Fruit fly (Drosophila melanogaster) whole organism, prepupa: ENCODE results near the gene Antp.
A peak's percentile ranks its signal among the peaks of the same experiment; 100 is the strongest.

Experiments
- CG10631 ChIP-seq: fragments of 200-800 bp; sonication (Bioruptor generic); optimal IDR thresholded peaks from 2 replicates; lab custom pipeline; 2016; ENCODE audit warnings: missing biosample characterization, missing genetic modification characterization
- CG10669 ChIP-seq: fragments of 200-800 bp; sonication (Bioruptor generic); optimal IDR thresholded peaks from 3 replicates; lab custom pipeline; 2018; ENCODE audit warnings: missing biosample characterization, mild to moderate bottlenecking, missing genetic modification characterization, moderate library complexity
- CG11294 ChIP-seq: fragments of 200-800 bp; sonication (Bioruptor generic); IDR thresholded peaks from 2 replicates; pipeline ENCODE4 v1.3.6; 2022; ENCODE audit warnings: missing biosample characterization, missing genetic modification characterization
- CG11902 ChIP-seq: fragments of 200-800 bp; sonication (Bioruptor generic); optimal IDR thresholded peaks from 3 replicates; lab custom pipeline; 2016; ENCODE audit warnings: missing biosample characterization, missing genetic modification characterization
- CG15336 ChIP-seq: fragments of 200-800 bp; sonication (Bioruptor generic); IDR thresholded peaks from 2 replicates; pipeline ENCODE4 v1.3.6; 2022; ENCODE audit warnings: missing biosample characterization, missing genetic modification characterization
- CG1621 ChIP-seq: fragments of 200-800 bp; sonication (Bioruptor generic); optimal IDR thresholded peaks from 3 replicates; lab custom pipeline; 2018; ENCODE audit warnings: missing biosample characterization, mild to moderate bottlenecking, missing genetic modification characterization
- CG3032 ChIP-seq: fragments of 200-800 bp; optimal IDR thresholded peaks from 2 replicates; lab custom pipeline; 2019; ENCODE audit warnings: missing biosample characterization, mild to moderate bottlenecking, missing genetic modification characterization, moderate library complexity
- CG34406 ChIP-seq: fragments of 200-800 bp; sonication (Bioruptor generic); optimal IDR thresholded peaks from 3 replicates; lab custom pipeline; 2016; ENCODE audit warnings: missing biosample characterization, missing genetic modification characterization
- CG3919 ChIP-seq: fragments of 200-800 bp; sonication (Bioruptor generic); optimal IDR thresholded peaks from 3 replicates; lab custom pipeline; 2016; ENCODE audit warnings: missing biosample characterization, missing genetic modification characterization
- CG4318 ChIP-seq: fragments of 200-800 bp; sonication (Bioruptor generic); optimal IDR thresholded peaks from 3 replicates; lab custom pipeline; 2017; ENCODE audit warnings: missing biosample characterization, mild to moderate bottlenecking, missing genetic modification characterization
- CG6163 ChIP-seq: fragments of 200-800 bp; sonication (Bioruptor generic); IDR thresholded peaks from 3 replicates; pipeline ENCODE4 v1.3.6; 2022; ENCODE audit warnings: missing biosample characterization, missing genetic modification characterization
- CG6276 ChIP-seq: fragments of 200-800 bp; sonication (Bioruptor generic); optimal IDR thresholded peaks from 2 replicates; lab custom pipeline; 2017; ENCODE audit warnings: missing biosample characterization, mild to moderate bottlenecking, missing genetic modification characterization
- CG6854 ChIP-seq: fragments of 200-800 bp; sonication (Bioruptor generic); optimal IDR thresholded peaks from 2 replicates; lab custom pipeline; 2017; ENCODE audit warnings: missing biosample characterization, mild to moderate bottlenecking, missing genetic modification characterization
- CG8119 ChIP-seq: fragments of 200-800 bp; sonication (Bioruptor generic); IDR thresholded peaks from 3 replicates; pipeline ENCODE4 v1.3.6; 2022; ENCODE audit warnings: missing biosample characterization, missing genetic modification characterization
- CG8319 ChIP-seq: fragments of 200-800 bp; sonication (Bioruptor generic); optimal IDR thresholded peaks from 3 replicates; lab custom pipeline; 2016; ENCODE audit warnings: missing biosample characterization, missing genetic modification characterization
- CG9139 ChIP-seq: fragments of 200-800 bp; sonication (Bioruptor generic); optimal IDR thresholded peaks from 3 replicates; lab custom pipeline; 2017; ENCODE audit warnings: missing biosample characterization, mild to moderate bottlenecking, missing genetic modification characterization
- Eip75B ChIP-seq: fragments of 200-800 bp; sonication (Bioruptor generic); optimal IDR thresholded peaks from 3 replicates; lab custom pipeline; 2016; ENCODE audit warnings: missing biosample characterization, missing genetic modification characterization
- Ets96B ChIP-seq: fragments of 200-800 bp; optimal IDR thresholded peaks from 2 replicates; lab custom pipeline; 2019; ENCODE audit warnings: missing biosample characterization, mild to moderate bottlenecking, missing genetic modification characterization, moderate library complexity
- Hr38 ChIP-seq: sonication (Bioruptor generic); optimal IDR thresholded peaks from 2 replicates; lab custom pipeline; 2016; ENCODE audit warnings: missing biosample characterization, missing genetic modification characterization
- Hr39 ChIP-seq: fragments of 200-800 bp; sonication (Bioruptor generic); optimal IDR thresholded peaks from 2 replicates; lab custom pipeline; 2016; ENCODE audit warnings: missing biosample characterization, missing genetic modification characterization
- Hr4 ChIP-seq: fragments of 200-800 bp; sonication (Bioruptor generic); optimal IDR thresholded peaks from 3 replicates; lab custom pipeline; 2016; ENCODE audit warnings: missing biosample characterization, missing genetic modification characterization
- Met ChIP-seq: fragments of 200-800 bp; sonication (Bioruptor generic); optimal IDR thresholded peaks from 3 replicates; lab custom pipeline; 2016; ENCODE audit warnings: missing biosample characterization, missing genetic modification characterization
- Sox15 ChIP-seq: fragments of 200-800 bp; sonication (Bioruptor generic); optimal IDR thresholded peaks from 3 replicates; lab custom pipeline; 2016; ENCODE audit warnings: missing biosample characterization, missing genetic modification characterization
- acj6 ChIP-seq: fragments of 200-800 bp; sonication (Bioruptor generic); optimal IDR thresholded peaks from 3 replicates; lab custom pipeline; 2016; ENCODE audit warnings: missing biosample characterization, missing genetic modification characterization
- cyc ChIP-seq: fragments of 200-800 bp; sonication (Bioruptor generic); optimal IDR thresholded peaks from 3 replicates; lab custom pipeline; 2016; ENCODE audit warnings: missing biosample characterization, missing genetic modification characterization
- fkh ChIP-seq: fragments of 200-800 bp; sonication (Bioruptor generic); optimal IDR thresholded peaks from 3 replicates; lab custom pipeline; 2017; ENCODE audit warnings: missing biosample characterization, mild to moderate bottlenecking, missing genetic modification characterization, moderate library complexity
- pdm3 ChIP-seq: fragments of 200-800 bp; sonication (Bioruptor generic); optimal IDR thresholded peaks from 3 replicates; lab custom pipeline; 2016; ENCODE audit warnings: missing biosample characterization, missing genetic modification characterization
- ss ChIP-seq, 2 experiments: fragments of 200-800 bp; sonication (Bioruptor generic); optimal IDR thresholded peaks; 2 replicates in 1 of 2; 3 replicates in 1 of 2; lab custom pipeline; 2017 to 2018; ENCODE audit warnings: mild to moderate bottlenecking in 2 of 2, missing biosample characterization in 2 of 2, missing genetic modification characterization in 2 of 2, moderate library complexity in 1 of 2
- topi ChIP-seq: fragments of 200-800 bp; sonication (Bioruptor generic); optimal IDR thresholded peaks from 3 replicates; lab custom pipeline; 2016; ENCODE audit warnings: missing biosample characterization, missing genetic modification characterization

Antp gene

DNA sequence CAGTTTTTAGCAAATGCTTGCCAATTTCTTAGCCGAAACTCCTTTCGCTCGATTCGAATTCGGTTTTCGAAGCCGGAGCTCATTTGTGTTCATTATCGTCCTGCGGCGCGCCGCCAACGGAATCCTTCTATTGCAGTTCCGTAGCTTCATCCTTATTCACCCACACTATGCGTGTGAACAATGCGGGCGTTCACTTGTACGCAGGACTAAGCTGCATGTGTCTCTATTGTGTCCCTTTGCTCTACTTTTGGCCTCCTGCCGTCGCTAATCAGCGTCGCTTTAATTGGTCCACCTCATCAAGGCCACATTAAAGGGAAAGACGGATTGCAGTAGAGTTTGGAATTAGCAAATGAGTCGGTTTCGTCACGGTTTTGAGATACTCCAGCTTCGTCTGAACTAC is 145.4 kb downstream of the Antp start:
- no peak for TF ChIP-seq CG15336
- TF ChIP-seq CG6854 (GFP tag; lab: Kevin White, UChicago), result no peak
- no peak for TF ChIP-seq CG10631 (GFP tag; lab: Kevin White, UChicago)
- TF ChIP-seq CG8319 (GFP tag; lab: Kevin White, UChicago), result no peak
- no peak for TF ChIP-seq CG10669 (GFP tag; lab: Kevin White, UChicago)

DNA sequence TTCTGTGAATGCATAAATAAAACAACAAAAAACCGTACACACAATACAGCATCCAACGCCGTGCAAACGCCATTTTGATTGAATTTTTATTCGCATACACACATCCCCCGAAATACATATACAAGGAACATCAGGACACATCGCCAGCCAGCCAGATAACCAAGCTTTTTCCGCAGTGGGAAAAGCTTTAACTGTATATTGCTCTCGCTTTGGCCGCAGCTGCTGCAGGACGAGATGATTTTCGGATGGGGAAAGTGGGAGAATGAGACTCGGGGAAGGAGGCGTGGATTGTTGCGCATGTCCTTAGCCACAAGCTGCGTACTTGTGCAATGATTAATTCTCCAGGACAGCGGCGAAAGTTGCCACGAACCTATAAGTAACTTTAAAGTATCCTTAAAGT is 146.0 kb downstream of the Antp start:
- TF ChIP-seq acj6 (GFP tag; lab: Kevin White, UChicago) (no peak), cyc (no peak), CG8319 (GFP tag; lab: Kevin White, UChicago) (no peak), CG3032 (no peak), CG6163 (GFP tag; lab: Robert Waterston, UW) (no peak), Hr39 (GFP tag; lab: Kevin White, UChicago) (no peak), CG9139 (GFP tag; lab: Kevin White, UChicago) (no peak), CG4318 (GFP tag; lab: Kevin White, UChicago) (no peak), CG6276 (GFP tag; lab: Kevin White, UChicago) (no peak), CG34406 (GFP tag; lab: Kevin White, UChicago) (no peak), CG11902 (no peak), Sox15 (GFP tag; lab: Kevin White, UChicago) (no peak), CG8119 (GFP tag; lab: Robert Waterston, UW) (no peak), Hr4 (GFP tag; lab: Kevin White, UChicago) (no peak)

DNA sequence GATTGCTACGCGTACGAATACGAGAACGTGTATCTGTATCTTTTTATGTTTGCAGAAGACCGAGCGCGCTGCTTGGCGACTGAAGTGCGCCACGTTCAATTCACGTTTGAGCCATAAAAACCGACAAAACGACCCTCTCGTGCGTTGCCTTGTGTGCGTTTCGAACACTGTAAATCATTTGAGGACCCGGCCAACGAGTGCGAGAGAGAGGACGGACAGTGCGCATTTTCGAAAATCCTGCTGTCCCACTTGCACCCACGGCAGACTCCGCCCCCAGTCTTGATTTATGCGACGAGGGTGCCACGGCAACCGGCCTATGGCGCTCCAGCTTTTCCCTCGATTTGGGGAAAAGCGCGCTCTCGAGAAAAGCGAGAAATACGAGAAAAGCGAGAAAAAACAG is 149.2 kb downstream of the Antp start, which contains the start of gene Scr:
Gene Scr, minus strand, starts transcription at position 116 of the 400 bp plus-strand sequence.
- TF ChIP-seq Eip75B (GFP tag; lab: Kevin White, UChicago) (no peak), Sox15 (GFP tag; lab: Kevin White, UChicago) (no peak), pdm3 (GFP tag; lab: Kevin White, UChicago) (no peak), Hr38 (no peak), CG1621 (tag; lab: Kevin White, UChicago) (no peak), CG6276 (GFP tag; lab: Kevin White, UChicago) (no peak), acj6 (GFP tag; lab: Kevin White, UChicago) (no peak), CG3919 (GFP tag; lab: Kevin White, UChicago) (no peak), CG11294 (GFP tag; lab: Robert Waterston, UW) (no peak), Met (GFP tag; lab: Kevin White, UChicago) (no peak), Ets96B (tag; lab: Kevin White, UChicago) (no peak), CG34406 (GFP tag; lab: Kevin White, UChicago) (no peak)

DNA sequence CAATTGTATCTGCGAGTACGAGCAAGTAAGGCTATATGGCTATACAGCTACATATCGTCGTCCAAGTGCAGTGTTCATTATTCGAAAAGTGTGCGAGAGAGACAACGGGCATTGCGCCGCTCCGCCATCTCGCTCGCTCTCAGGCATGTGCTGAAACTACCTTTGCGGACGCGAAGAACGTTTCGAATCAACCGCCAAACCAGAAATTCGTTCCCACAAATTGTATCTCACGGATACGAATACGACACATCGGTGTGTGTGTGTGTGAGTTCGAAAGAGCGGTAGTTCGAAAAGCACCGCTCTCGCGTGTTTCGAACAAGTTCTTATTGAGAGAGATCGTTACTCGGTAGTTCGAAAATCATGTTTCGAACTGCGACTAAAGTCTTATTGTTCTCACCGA is 150.4 kb downstream of the Antp start:
- TF ChIP-seq fkh (GFP tag; lab: Kevin White, UChicago) (peak; percentile 32), ss (GFP tag; optimal IDR thresholded peaks at IDR 0.05; lab: Kevin White, UChicago) (peak; percentile 3 to 16), topi (GFP tag; lab: Kevin White, UChicago) (no peak)
- TF ChIP-seq, all 60 proteins: peak for 2
